Fruit fly (Drosophila melanogaster) whole organism, embryonic: Measurements from ENCODE around the gene CG13108.

Experiments used
- Ada2b ChIP-seq: fragments of 200-800 bp; sonication (Bioruptor generic); IDR thresholded peaks from 2 replicates; pipeline ENCODE4 v1.3.6; 2022; ENCODE audit warnings: missing biosample characterization, missing genetic modification characterization
- Atf6 ChIP-seq: fragments of 200-800 bp; sonication (Bioruptor generic); IDR thresholded peaks from 2 replicates; pipeline ENCODE4 v1.3.6; 2022; ENCODE audit warnings: missing biosample characterization, missing genetic modification characterization
- Awh ChIP-seq: fragments of 200-800 bp; sonication (Bioruptor generic); IDR thresholded peaks from 2 replicates; pipeline ENCODE4, ENCODE4 v1.3.6; 2022; ENCODE audit warnings: missing biosample characterization, missing genetic modification characterization
- B-H2 ChIP-seq: fragments of 200-800 bp; sonication (Bioruptor generic); optimal IDR thresholded peaks from 2 replicates; lab custom pipeline; 2018; ENCODE audit warnings: missing biosample characterization, mild to moderate bottlenecking, missing genetic modification characterization
- Bgb ChIP-seq: fragments of 200-800 bp; sonication (Bioruptor generic); IDR thresholded peaks from 2 replicates; pipeline ENCODE4 v1.3.6; 2022; ENCODE audit warnings: missing biosample characterization, missing genetic modification characterization; ENCODE audit not compliant: partially characterized antibody
- CG11247 ChIP-seq: fragments of 200-800 bp; sonication (Bioruptor generic); IDR thresholded peaks from 2 replicates; pipeline ENCODE4 v1.3.6; 2022; ENCODE audit warnings: missing biosample characterization, missing genetic modification characterization
- CG11398 ChIP-seq: fragments of 200-800 bp; sonication (Bioruptor generic); optimal IDR thresholded peaks from 2 replicates; lab custom pipeline; 2016; ENCODE audit warnings: missing biosample characterization, missing genetic modification characterization
- CG13296 ChIP-seq: fragments of 200-800 bp; sonication (Bioruptor generic); optimal IDR thresholded peaks from 3 replicates; lab custom pipeline; 2018; ENCODE audit warnings: missing biosample characterization, mild to moderate bottlenecking, missing genetic modification characterization
- CG15514 ChIP-seq: fragments of 200-800 bp; sonication (Bioruptor generic); optimal IDR thresholded peaks from 3 replicates; lab custom pipeline; 2017; ENCODE audit warnings: missing biosample characterization, missing genetic modification characterization, mild to moderate bottlenecking, moderate library complexity, missing genetic modification reagents
- CG15601 ChIP-seq: fragments of 200-800 bp; sonication (Bioruptor generic); optimal IDR thresholded peaks from 3 replicates; lab custom pipeline; 2019; ENCODE audit warnings: missing biosample characterization, mild to moderate bottlenecking, missing genetic modification characterization, moderate library complexity
- CG1832 ChIP-seq: fragments of 200-800 bp; sonication (Bioruptor generic); optimal IDR thresholded peaks from 2 replicates; lab custom pipeline; 2017; ENCODE audit warnings: missing biosample characterization, mild to moderate bottlenecking, missing genetic modification characterization, inconsistent platforms
- CG18476 ChIP-seq: fragments of 200-800 bp; sonication (Bioruptor generic); optimal IDR thresholded peaks from 2 replicates; lab custom pipeline; 2016; ENCODE audit warnings: missing biosample characterization, mild to moderate bottlenecking, missing genetic modification characterization
- CG2129 ChIP-seq: fragments of 200-800 bp; sonication (Bioruptor generic); IDR thresholded peaks from 2 replicates; pipeline ENCODE4 v1.3.6; 2022; ENCODE audit warnings: missing biosample characterization, missing genetic modification characterization; ENCODE audit not compliant: partially characterized antibody
- CG2678 ChIP-seq: fragments of 200-800 bp; sonication (Bioruptor generic); optimal IDR thresholded peaks from 3 replicates; lab custom pipeline; 2019; ENCODE audit warnings: missing biosample characterization, mild to moderate bottlenecking, missing genetic modification characterization, moderate library complexity
- CG32767 ChIP-seq: fragments of 200-800 bp; sonication (Bioruptor generic); IDR thresholded peaks from 2 replicates; pipeline ENCODE4 v1.3.6; 2022; ENCODE audit warnings: missing biosample characterization, missing genetic modification characterization
- CG32772 ChIP-seq: fragments of 200-800 bp; sonication (Bioruptor generic); IDR thresholded peaks from 2 replicates; pipeline ENCODE4 v1.3.6; 2022; ENCODE audit warnings: missing biosample characterization, missing genetic modification characterization
- CG3281 ChIP-seq: fragments of 200-800 bp; sonication (Bioruptor generic); optimal IDR thresholded peaks from 3 replicates; lab custom pipeline; 2017; ENCODE audit warnings: missing biosample characterization, mild to moderate bottlenecking, missing genetic modification characterization
- CG33557 ChIP-seq: fragments of 200-800 bp; sonication (Bioruptor generic); optimal IDR thresholded peaks from 2 replicates; lab custom pipeline; 2019; ENCODE audit warnings: missing biosample characterization, mild to moderate bottlenecking, missing genetic modification characterization, moderate library complexity
- CG4282 ChIP-seq: fragments of 200-800 bp; sonication (Bioruptor generic); optimal IDR thresholded peaks from 2 replicates; lab custom pipeline; 2016; ENCODE audit warnings: missing biosample characterization, missing genetic modification characterization
- CG6272 ChIP-seq: fragments of 200-800 bp; sonication (Bioruptor generic); IDR thresholded peaks from 2 replicates; pipeline ENCODE4 v1.3.6; 2022; ENCODE audit warnings: missing biosample characterization, missing genetic modification characterization
- CG6765 ChIP-seq: fragments of 200-800 bp; sonication (Bioruptor generic); optimal IDR thresholded peaks from 3 replicates; lab custom pipeline; 2017; ENCODE audit warnings: missing biosample characterization, mild to moderate bottlenecking, missing genetic modification characterization
- CG6791 ChIP-seq: fragments of 200-800 bp; sonication (Bioruptor generic); IDR thresholded peaks from 3 replicates; pipeline ENCODE4 v1.3.6; 2022; ENCODE audit warnings: missing biosample characterization, missing genetic modification characterization; ENCODE audit not compliant: partially characterized antibody
- CG6854 ChIP-seq: fragments of 200-800 bp; sonication (Bioruptor generic); optimal IDR thresholded peaks from 3 replicates; lab custom pipeline; 2017; ENCODE audit warnings: missing biosample characterization, mild to moderate bottlenecking, missing genetic modification characterization
- CG7928 ChIP-seq: fragments of 200-800 bp; sonication (Bioruptor generic); optimal IDR thresholded peaks from 2 replicates; lab custom pipeline; 2017; ENCODE audit warnings: missing biosample characterization, mild to moderate bottlenecking, missing genetic modification characterization
- CG9437 ChIP-seq: fragments of 200-800 bp; sonication (Bioruptor generic); optimal IDR thresholded peaks from 2 replicates; lab custom pipeline; 2018; ENCODE audit warnings: missing biosample characterization, mild to moderate bottlenecking, missing genetic modification characterization
- D ChIP-seq, 2 experiments: fragments of 200-800 bp in 1 of 2; fragments of >200 bp in 1 of 2; sonication (Bioruptor generic) in 1 of 2; optimal IDR thresholded peaks; 2 replicates in 1 of 2; 3 replicates in 1 of 2; lab custom pipeline; 2017; ENCODE audit warnings: mild to moderate bottlenecking in 1 of 2, missing biosample characterization in 1 of 2, missing genetic modification characterization in 1 of 2, missing genetic modification reagents in 1 of 2
- Dip3 ChIP-seq: fragments of 200-800 bp; sonication (Bioruptor generic); optimal IDR thresholded peaks from 3 replicates; lab custom pipeline; 2016; ENCODE audit warnings: missing biosample characterization, missing genetic modification characterization
- Drgx ChIP-seq: fragments of 200-800 bp; sonication (Bioruptor generic); IDR thresholded peaks from 2 replicates; pipeline ENCODE4 v1.3.6; 2022; ENCODE audit warnings: missing biosample characterization, missing genetic modification characterization
- Gsc ChIP-seq: fragments of 200-800 bp; sonication (Bioruptor generic); IDR thresholded peaks from 2 replicates; pipeline ENCODE4 v1.3.6; 2022; ENCODE audit warnings: missing biosample characterization, missing genetic modification characterization
- Hr39 ChIP-seq: fragments of >200 bp; optimal IDR thresholded peaks from 2 replicates; lab custom pipeline; 2017
- Hr51 ChIP-seq, 2 experiments: fragments of 200-800 bp; sonication (Bioruptor generic); optimal IDR thresholded peaks; 2 replicates in 1 of 2; 3 replicates in 1 of 2; lab custom pipeline; 2016 to 2018; ENCODE audit warnings: missing biosample characterization in 2 of 2, missing genetic modification characterization in 2 of 2, mild to moderate bottlenecking in 1 of 2, moderate library complexity in 1 of 2
- Sry-δ ChIP-seq: fragments of 200-800 bp; sonication (Bioruptor generic); optimal IDR thresholded peaks from 2 replicates; lab custom pipeline; 2016; ENCODE audit warnings: missing biosample characterization, missing genetic modification characterization
- Usf ChIP-seq: fragments of 200-800 bp; sonication (Bioruptor generic); optimal IDR thresholded peaks from 2 replicates; lab custom pipeline; 2017; ENCODE audit warnings: missing genotype, missing biosample characterization, missing genetic modification characterization
- abd-A ChIP-seq: fragments of 200-800 bp; sonication (Bioruptor generic); optimal IDR thresholded peaks from 3 replicates; lab custom pipeline; 2019; ENCODE audit warnings: missing biosample characterization, mild to moderate bottlenecking, missing genetic modification characterization, moderate library complexity
- ara ChIP-seq: fragments of 200-800 bp; sonication (Bioruptor generic); IDR thresholded peaks from 2 replicates; pipeline ENCODE4 v1.3.6; 2022; ENCODE audit warnings: missing biosample characterization, missing genetic modification characterization
- ato ChIP-seq: fragments of 200-800 bp; sonication (Bioruptor generic); IDR thresholded peaks from 2 replicates; pipeline ENCODE4 v1.3.6; 2022; ENCODE audit warnings: missing biosample characterization, missing genetic modification characterization; ENCODE audit not compliant: partially characterized antibody
- bsh ChIP-seq, 2 experiments: fragments of 200-800 bp; sonication (Bioruptor generic); optimal IDR thresholded peaks; 2 replicates each; lab custom pipeline; 2017 to 2018; ENCODE audit warnings: mild to moderate bottlenecking in 2 of 2, missing biosample characterization in 2 of 2, missing genetic modification characterization in 2 of 2, moderate library complexity in 1 of 2
- chif ChIP-seq, 2 experiments: fragments of 200-800 bp; sonication (Bioruptor generic); optimal IDR thresholded peaks; 3 replicates each; lab custom pipeline; 2016; ENCODE audit warnings: missing biosample characterization in 2 of 2, missing genetic modification characterization in 2 of 2
- chinmo ChIP-seq: fragments of 200-800 bp; sonication (Bioruptor generic); IDR thresholded peaks from 4 replicates; pipeline ENCODE4 v1.3.6; 2022; ENCODE audit warnings: missing biosample characterization, missing genetic modification characterization; ENCODE audit not compliant: partially characterized antibody
- crol ChIP-seq: fragments of 200-800 bp; sonication (Bioruptor generic); IDR thresholded peaks from 2 replicates; pipeline ENCODE4 v1.3.6; 2022; ENCODE audit warnings: missing biosample characterization, missing genetic modification characterization
- crp ChIP-seq, 2 experiments: fragments of 200-800 bp; sonication (Bioruptor generic); optimal IDR thresholded peaks; 2 replicates in 1 of 2; 3 replicates in 1 of 2; lab custom pipeline; 2017; ENCODE audit warnings: missing biosample characterization in 2 of 2, missing genetic modification characterization in 2 of 2, mild to moderate bottlenecking in 1 of 2, moderate library complexity in 1 of 2
- gcm2 ChIP-seq: fragments of 200-800 bp; sonication (Bioruptor generic); optimal IDR thresholded peaks from 2 replicates; lab custom pipeline; 2016; ENCODE audit warnings: missing biosample characterization, missing genetic modification characterization
- gfzf ChIP-seq: fragments of 200-800 bp; sonication (Bioruptor generic); optimal IDR thresholded peaks from 2 replicates; lab custom pipeline; 2016; ENCODE audit warnings: missing biosample characterization, mild to moderate bottlenecking, missing genetic modification characterization, moderate library complexity
- ken ChIP-seq: fragments of 200-800 bp; sonication (Bioruptor generic); IDR thresholded peaks from 3 replicates; pipeline ENCODE4 v1.3.6; 2022; ENCODE audit warnings: missing biosample characterization, missing genetic modification characterization
- nerfin-2 ChIP-seq: fragments of 200-800 bp; sonication (Bioruptor generic); IDR thresholded peaks from 2 replicates; pipeline ENCODE4 v1.3.6; 2022; ENCODE audit warnings: missing biosample characterization, missing genetic modification characterization; ENCODE audit not compliant: partially characterized antibody
- slbo ChIP-seq: fragments of 200-800 bp; sonication (Bioruptor generic); IDR thresholded peaks from 2 replicates; pipeline ENCODE4 v1.3.6; 2022; ENCODE audit warnings: missing biosample characterization, missing genetic modification characterization
- sqz ChIP-seq: fragments of 200-800 bp; sonication (Bioruptor generic); optimal IDR thresholded peaks from 3 replicates; lab custom pipeline; 2018; ENCODE audit warnings: missing biosample characterization, mild to moderate bottlenecking, missing genetic modification characterization
- sug ChIP-seq: fragments of 200-800 bp; optimal IDR thresholded peaks from 2 replicates; lab custom pipeline; 2019; ENCODE audit warnings: missing biosample characterization, mild to moderate bottlenecking, missing genetic modification characterization, moderate library complexity
- tup ChIP-seq: fragments of 200-800 bp; sonication (Bioruptor generic); optimal IDR thresholded peaks from 2 replicates; lab custom pipeline; 2016; ENCODE audit warnings: missing biosample characterization, mild to moderate bottlenecking, missing genetic modification characterization, moderate library complexity
- wek ChIP-seq: fragments of 200-800 bp; sonication (Bioruptor generic); optimal IDR thresholded peaks from 3 replicates; lab custom pipeline; 2018; ENCODE audit warnings: missing biosample characterization, mild to moderate bottlenecking, missing genetic modification characterization, moderate library complexity

Gene CG13108

DNA sequence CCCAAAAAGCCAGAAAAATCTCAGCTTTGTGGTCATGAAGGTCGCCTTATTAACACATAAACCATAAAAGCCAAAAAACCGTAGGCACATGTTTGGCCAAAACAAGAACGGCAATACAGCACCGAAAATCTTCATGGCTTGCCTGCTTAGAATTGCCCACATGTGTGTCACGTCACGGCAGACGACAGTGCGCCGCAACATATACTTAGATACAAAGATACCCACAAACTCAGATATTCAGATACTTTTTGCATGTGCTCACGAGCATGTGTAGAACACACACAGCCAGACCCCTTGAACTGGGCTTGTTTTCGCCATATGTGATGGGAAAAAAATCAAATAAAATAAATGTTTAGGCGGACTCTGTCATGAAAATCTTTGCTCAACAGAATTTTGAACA, 13.2 kb upstream of the CG13108 start (continued):
- no peak for TF ChIP-seq Dip3
- no peak for TF ChIP-seq Atf6 (GFP tag; lab: Robert Waterston, UW)
- no peak for TF ChIP-seq crol (GFP tag; lab: Robert Waterston, UW)
- peak; percentile 5 for TF ChIP-seq sqz (GFP tag; lab: Kevin White, UChicago)
- no peak for TF ChIP-seq Awh (GFP tag; lab: Robert Waterston, UW)
- TF ChIP-seq CG6854 (GFP tag; lab: Kevin White, UChicago): no peak
- TF ChIP-seq CG11398 (GFP tag; lab: Kevin White, UChicago): no peak
- TF ChIP-seq CG32772 (GFP tag; lab: Robert Waterston, UW): no peak
- TF ChIP-seq Gsc (GFP tag; lab: Robert Waterston, UW): no peak
- no peak for TF ChIP-seq gfzf (GFP tag; lab: Kevin White, UChicago)
- TF ChIP-seq CG1832 (GFP tag; lab: Kevin White, UChicago): no peak
- no peak for TF ChIP-seq nerfin-2 (GFP tag; lab: Robert Waterston, UW)
- no peak for TF ChIP-seq D (optimal IDR thresholded peaks at IDR 0.05; lab: Kevin White, UChicago)
- no peak for TF ChIP-seq D (GFP tag; optimal IDR thresholded peaks at IDR 0.05; lab: Kevin White, UChicago)
- TF ChIP-seq gcm2 (GFP tag; lab: Kevin White, UChicago): no peak
- no peak for TF ChIP-seq CG33557 (GFP tag; lab: Kevin White, UChicago)
- TF ChIP-seq Usf: no peak
- no peak for TF ChIP-seq tup (GFP tag; lab: Kevin White, UChicago)
- 0 out of 2 replicates have a peak, but pooled peaks have one; percentile 14 for TF ChIP-seq Bgb
- TF ChIP-seq wek (GFP tag; lab: Kevin White, UChicago): no peak
- no peak for TF ChIP-seq Sry-δ
- no peak for TF ChIP-seq Drgx (GFP tag; lab: Robert Waterston, UW)
- no peak for TF ChIP-seq CG18476
- no peak for TF ChIP-seq CG15514 (GFP tag; lab: Kevin White, UChicago)
- TF ChIP-seq CG11247: no peak
- no peak for TF ChIP-seq slbo (GFP tag; lab: Robert Waterston, UW)
- TF ChIP-seq Hr51 (GFP tag; optimal IDR thresholded peaks at IDR 0.05; lab: Kevin White, UChicago): no peak
- no peak for TF ChIP-seq sug
- no peak for TF ChIP-seq ken (GFP tag; lab: Robert Waterston, UW)
- TF ChIP-seq CG6765: no peak
- peak; percentile 16 for TF ChIP-seq B-H2
- no peak for TF ChIP-seq CG2678
- TF ChIP-seq crp (GFP tag; optimal IDR thresholded peaks at IDR 0.05; lab: Kevin White, UChicago): no peak
- TF ChIP-seq Hr39 (lab: Kevin White, UChicago): no peak
- TF ChIP-seq ara: no peak
- TF ChIP-seq abd-A (tag; lab: Kevin White, UChicago): peak; percentile 49
- TF ChIP-seq chinmo (GFP tag; lab: Robert Waterston, UW): peak; percentile 85; the same call in 3 of the 4 replicates
- TF ChIP-seq CG6791 (GFP tag; lab: Robert Waterston, UW): no peak
- TF ChIP-seq CG4282 (GFP tag; lab: Kevin White, UChicago): no peak
- TF ChIP-seq CG6272 (GFP tag; lab: Robert Waterston, UW): no peak
- TF ChIP-seq CG3281 (GFP tag; lab: Kevin White, UChicago): no peak
- no peak for TF ChIP-seq chif (GFP tag; optimal IDR thresholded peaks at IDR 0.05; lab: Kevin White, UChicago)
- no peak for TF ChIP-seq bsh (GFP tag; optimal IDR thresholded peaks at IDR 0.05; lab: Kevin White, UChicago)
- no peak for TF ChIP-seq CG32767
- TF ChIP-seq CG7928 (GFP tag; lab: Kevin White, UChicago): no peak
- no peak for TF ChIP-seq CG9437 (GFP tag; lab: Kevin White, UChicago)
- TF ChIP-seq ato (GFP tag; lab: Robert Waterston, UW): no peak
- no peak for TF ChIP-seq CG2129 (GFP tag; lab: Robert Waterston, UW)
- TF ChIP-seq CG15601 (tag; lab: Kevin White, UChicago): no peak
- TF ChIP-seq CG13296: no peak
- TF ChIP-seq Ada2b (GFP tag; lab: Robert Waterston, UW): no peak
